Worm (Caenorhabditis elegans) whole organism, L4 larva: Measurements from ENCODE around the gene Y38H8A.7.

Experiments used
- D1046.2 ChIP-seq: fragments of 200-800 bp; sonication (Bioruptor generic); IDR thresholded peaks from 2 replicates; pipeline ENCODE4 v1.3.6; 2022; ENCODE audit warnings: missing genetic modification characterization, missing compliant biosample characterization
- F10B5.3 ChIP-seq: sonication (generic microtip); optimal IDR thresholded peaks from 2 replicates; lab custom pipeline; 2016; ENCODE audit warnings: mild to moderate bottlenecking, missing genetic modification characterization, missing compliant biosample characterization
- F26F4.8 ChIP-seq: fragments of 200-800 bp; sonication (Bioruptor generic); conservative IDR thresholded peaks from 2 replicates; pipeline ENCODE4 v1.3.6; 2022; ENCODE audit warnings: missing genetic modification characterization, missing compliant biosample characterization
- T20F7.1 ChIP-seq: fragments of 200-800 bp; sonication (Bioruptor generic); optimal IDR thresholded peaks from 2 replicates; lab custom pipeline; 2018; ENCODE audit warnings: mild to moderate bottlenecking, missing genetic modification characterization, missing compliant biosample characterization
- T26A8.4 ChIP-seq: fragments of 200-800 bp; sonication (Bioruptor generic); IDR thresholded peaks from 2 replicates; pipeline ENCODE4 v1.3.6; 2022; ENCODE audit warnings: missing genetic modification characterization, missing compliant biosample characterization
- Y5F2A.4 ChIP-seq: fragments of 200-800 bp; sonication (Bioruptor generic); optimal IDR thresholded peaks from 2 replicates; lab custom pipeline; 2018; ENCODE audit warnings: mild to moderate bottlenecking, missing genetic modification characterization, missing compliant biosample characterization
- Y75B8A.6 ChIP-seq: fragments of 200-800 bp; sonication (Bioruptor generic); IDR thresholded peaks from 2 replicates; pipeline ENCODE4 v1.3.6; 2022; ENCODE audit warnings: missing genetic modification reagents, missing genetic modification characterization, missing compliant biosample characterization
- ama-1 ChIP-seq: fragments of 150-350 bp; optimal IDR thresholded peaks from 2 replicates; lab custom pipeline; 2014; ENCODE audit warnings: inconsistent platforms, mixed read lengths
- cey-2 ChIP-seq: sonication (generic microtip); optimal IDR thresholded peaks from 3 replicates; lab custom pipeline; 2017; ENCODE audit warnings: missing genetic modification characterization, mild to moderate bottlenecking, missing compliant biosample characterization, antibody characterized with exemption, borderline replicate concordance; ENCODE audit not compliant: insufficient read depth
- daf-16 ChIP-seq, 3 experiments: sonication (generic microtip); optimal IDR thresholded peaks; 2 replicates each; lab custom pipeline; 2016 to 2017; ENCODE audit warnings: missing genetic modification characterization in 3 of 3, missing genetic modification reagents in 3 of 3, mild to moderate bottlenecking in 2 of 3, missing compliant biosample characterization in 2 of 3, missing biosample characterization in 1 of 3, moderate library complexity in 1 of 3
- dpl-1 ChIP-seq: fragments of 150-350 bp; optimal IDR thresholded peaks from 2 replicates; lab custom pipeline; 2014; ENCODE audit warnings: missing biosample characterization, missing genetic modification reagents, missing genetic modification characterization
- dve-1 ChIP-seq: sonication (generic microtip); optimal IDR thresholded peaks from 2 replicates; lab custom pipeline; 2017; ENCODE audit warnings: antibody characterized with exemption, mild to moderate bottlenecking, missing genetic modification characterization, missing compliant biosample characterization; ENCODE audit not compliant: insufficient read depth
- egl-43 ChIP-seq: fragments of 200-800 bp; sonication (Bioruptor generic); IDR thresholded peaks from 2 replicates; pipeline ENCODE4 v1.3.6; 2022; ENCODE audit warnings: missing genetic modification reagents, missing genetic modification characterization, missing compliant biosample characterization
- fos-1 ChIP-seq: fragments of 150-350 bp; optimal IDR thresholded peaks from 2 replicates; lab custom pipeline; 2014; ENCODE audit warnings: missing biosample characterization, missing genetic modification characterization
- hlh-30 ChIP-seq: sonication (generic microtip); optimal IDR thresholded peaks from 2 replicates; lab custom pipeline; 2017; ENCODE audit warnings: antibody characterized with exemption, mild to moderate bottlenecking, missing genetic modification characterization, missing compliant biosample characterization; ENCODE audit not compliant: insufficient read depth
- hmg-1.1 ChIP-seq: fragments of 200-800 bp; sonication (Bioruptor generic); IDR thresholded peaks from 2 replicates; pipeline ENCODE4 v1.3.6; 2022; ENCODE audit warnings: missing genetic modification reagents, missing genetic modification characterization, missing compliant biosample characterization
- lin-1 ChIP-seq: fragments of 200-800 bp; sonication (Bioruptor generic); IDR thresholded peaks from 2 replicates; pipeline ENCODE4 v1.3.6; 2022; ENCODE audit warnings: missing genetic modification reagents, missing genetic modification characterization, missing compliant biosample characterization
- lin-38 ChIP-seq: fragments of 200-800 bp; sonication (Bioruptor generic); IDR thresholded peaks from 2 replicates; pipeline ENCODE4 v1.3.6; 2022; ENCODE audit warnings: missing genetic modification reagents, missing genetic modification characterization, missing compliant biosample characterization
- lin-39 ChIP-seq: fragments of 150-350 bp; optimal IDR thresholded peaks from 2 replicates; lab custom pipeline; 2014; ENCODE audit warnings: missing biosample characterization, missing genetic modification reagents, missing genetic modification characterization
- lsy-2 ChIP-seq, 2 experiments: fragments of 150-350 bp in 1 of 2; sonication (generic microtip) in 1 of 2; optimal IDR thresholded peaks; 2 replicates each; lab custom pipeline; 2014 to 2017; ENCODE audit warnings: missing biosample characterization in 2 of 2, missing genetic modification characterization in 2 of 2
- madf-9 ChIP-seq: fragments of 200-800 bp; sonication (Bioruptor generic); conservative IDR thresholded peaks from 2 replicates; pipeline ENCODE4 v1.3.6; 2022; ENCODE audit warnings: missing genetic modification reagents, missing genetic modification characterization, missing compliant biosample characterization
- mdl-1 ChIP-seq, 2 experiments: fragments of 150-350 bp in 1 of 2; sonication (generic microtip) in 1 of 2; optimal IDR thresholded peaks; 2 replicates each; lab custom pipeline; 2014 to 2017; ENCODE audit warnings: missing biosample characterization in 2 of 2, missing genetic modification characterization in 2 of 2
- mep-1 ChIP-seq: fragments of 150-350 bp; sonication (generic microtip); optimal IDR thresholded peaks from 3 replicates; lab custom pipeline; 2014; ENCODE audit warnings: missing biosample characterization, missing genetic modification characterization
- mes-2 ChIP-seq: sonication (generic microtip); optimal IDR thresholded peaks from 2 replicates; lab custom pipeline; 2016; ENCODE audit warnings: missing genotype, mild to moderate bottlenecking, missing genetic modification characterization, missing compliant biosample characterization; ENCODE audit not compliant: poor library complexity, severe bottlenecking
- mxl-3 ChIP-seq: fragments of 200-800 bp; sonication (Bioruptor generic); optimal IDR thresholded peaks from 2 replicates; lab custom pipeline; 2018; ENCODE audit warnings: mild to moderate bottlenecking, missing genetic modification characterization, missing compliant biosample characterization
- nhr-41 ChIP-seq: fragments of 200-800 bp; sonication (Bioruptor generic); IDR thresholded peaks from 2 replicates; pipeline ENCODE4 v1.3.6; 2022; ENCODE audit warnings: missing genetic modification reagents, missing genetic modification characterization, missing compliant biosample characterization
- set-16 ChIP-seq: fragments of 200-800 bp; sonication (Bioruptor generic); IDR thresholded peaks from 2 replicates; pipeline ENCODE4 v1.3.6; 2022; ENCODE audit warnings: missing genetic modification reagents, missing genetic modification characterization, missing compliant biosample characterization
- spr-3 ChIP-seq: fragments of 200-800 bp; sonication (Bioruptor generic); optimal IDR thresholded peaks from 2 replicates; lab custom pipeline; 2018; ENCODE audit warnings: mild to moderate bottlenecking, missing genetic modification characterization, missing compliant biosample characterization
- unc-62 ChIP-seq, 3 experiments: fragments of 150-350 bp in 1 of 3; sonication (generic microtip); optimal IDR thresholded peaks in 2 of 3; peaks in 1 of 3; 1 replicate in 1 of 3; 2 replicates in 2 of 3; lab custom pipeline; 2014 to 2017; ENCODE audit warnings: missing biosample characterization in 3 of 3, missing genetic modification characterization in 3 of 3, missing genetic modification reagents in 3 of 3, missing genotype in 1 of 3
- vab-7 ChIP-seq: fragments of 200-800 bp; sonication (Bioruptor generic); IDR thresholded peaks from 2 replicates; pipeline ENCODE4 v1.3.6; 2022; ENCODE audit warnings: missing genetic modification reagents, missing genetic modification characterization, missing compliant biosample characterization
- zag-1 ChIP-seq: fragments of 150-350 bp; optimal IDR thresholded peaks from 2 replicates; lab custom pipeline; 2014; ENCODE audit warnings: missing biosample characterization, missing genetic modification characterization
- ztf-11 ChIP-seq: fragments of 150-350 bp; optimal IDR thresholded peaks from 2 replicates; lab custom pipeline; 2014; ENCODE audit warnings: missing biosample characterization, missing genetic modification characterization

Y38H8A.7 gene

DNA sequence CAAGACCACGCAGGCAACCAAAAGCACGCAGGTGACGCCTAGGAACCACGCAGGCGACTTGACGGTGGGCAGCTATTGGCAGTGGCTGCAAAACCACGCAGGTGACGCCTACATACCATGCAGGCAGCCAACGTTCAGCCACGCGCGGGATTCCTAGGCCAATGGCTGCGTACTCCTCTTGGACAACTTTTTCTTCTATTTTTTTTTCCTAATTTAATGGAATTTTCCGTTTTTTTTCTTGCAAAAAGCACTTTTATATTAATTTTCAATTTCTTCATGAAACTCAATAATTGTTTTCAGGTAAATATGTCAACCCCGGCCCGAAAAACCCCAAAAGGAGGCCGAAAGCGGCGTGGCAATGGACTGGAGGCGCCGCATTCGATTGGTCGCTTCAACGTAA, at the start of gene Y38H8A.7:
Gene Y38H8A.7 (plus strand): TSS at position 301 of the 400 bp plus-strand sequence.
- TF ChIP-seq egl-43 (GFP tag; lab: Robert Waterston, UW), result 0 out of 2 replicates have a peak, but pooled peaks have one; percentile 25
- peak; percentile 56 for TF ChIP-seq set-16 (GFP tag; lab: Robert Waterston, UW)
- TF ChIP-seq D1046.2 (GFP tag; lab: Robert Waterston, UW), result 0 out of 2 replicates have a peak, but pooled peaks have one; percentile 26

ce11 chrIV:13408018-13408417, 47.3 kb upstream of the Y38H8A.7 start, which contains the start of gene Y62E10A.19:
Gene Y62E10A.19 (minus strand): TSS chrIV:13408306.
- TF ChIP-seq lin-39 (no peak), madf-9 (GFP tag; lab: Robert Waterston, UW) (no peak), unc-62 (GFP tag; optimal IDR thresholded peaks at IDR 0.05 in 1 of 2; lab: Kevin White, UChicago) (peak in 1 of 2 experiments; percentile 69), unc-62 (tag; optimal IDR thresholded peaks at IDR 0.05; lab: Kevin White, UChicago) (no peak)

- TF ChIP-seq madf-9 (GFP tag; lab: Robert Waterston, UW) (no peak), mes-2 (peak; percentile 33), mep-1 (tag; lab: Kevin White, UChicago) (peak; percentile 4), mxl-3 (GFP tag; lab: Kevin White, UChicago) (peak; percentile 71), lin-38 (GFP tag; lab: Robert Waterston, UW) (no peak), hlh-30 (tag; lab: Kevin White, UChicago) (peak; percentile 91), unc-62 (GFP tag; optimal IDR thresholded peaks at IDR 0.05 in 1 of 2; lab: Kevin White, UChicago) (no peak), unc-62 (tag; optimal IDR thresholded peaks at IDR 0.05; lab: Kevin White, UChicago) (no peak), T26A8.4 (GFP tag; lab: Robert Waterston, UW) (no peak), F10B5.3 (no peak), dve-1 (tag; lab: Kevin White, UChicago) (peak; percentile 25), lsy-2 (tag; optimal IDR thresholded peaks at IDR 0.05; lab: Kevin White, UChicago) (peak in 1 of 2 experiments; percentile 28), spr-3 (GFP tag; lab: Kevin White, UChicago) (no peak), hmg-1.1 (peak; percentile 47; the same call in 1 of the 2 replicates), mdl-1 (tag; optimal IDR thresholded peaks at IDR 0.05; lab: Kevin White, UChicago) (peak in 1 of 2 experiments; percentile 13), daf-16 (GFP tag; optimal IDR thresholded peaks at IDR 0.05; lab: Kevin White, UChicago) (no peak), daf-16 (tag; optimal IDR thresholded peaks at IDR 0.05; lab: Kevin White, UChicago) (peak; percentile 50)
These were observed 42.4 kb upstream of the Y38H8A.7 start, which contains the start of gene gcl-1 for ce11 chrIV:13412845-13413383. Gene gcl-1 (minus strand): TSS chrIV:13412895.

DNA sequence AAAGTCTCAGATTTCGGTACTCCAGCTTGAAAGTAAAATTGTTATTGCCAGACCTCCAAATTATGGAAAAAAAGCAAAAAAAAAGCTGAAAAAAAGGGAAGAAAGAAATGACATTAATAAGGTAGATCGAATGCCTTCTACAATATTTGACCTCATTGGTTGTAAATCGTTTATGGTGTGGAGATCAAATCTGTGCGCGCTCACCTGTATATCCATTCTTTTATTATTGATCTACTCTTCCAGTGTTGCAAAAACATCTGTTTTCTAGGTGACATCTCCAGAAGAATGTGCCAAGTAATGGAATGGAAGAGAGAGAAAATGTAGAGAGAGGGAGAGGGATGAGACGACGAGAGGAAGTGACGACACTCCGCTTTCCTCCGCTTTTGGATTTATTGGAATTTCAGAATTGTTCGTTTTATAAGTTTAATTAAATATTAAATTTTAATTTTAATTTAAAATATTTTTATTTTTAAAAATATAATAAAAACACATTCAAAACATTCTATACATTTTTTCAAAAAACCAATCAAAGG, 39.5 kb upstream of the Y38H8A.7 start, which contains the start of the genes pik-1 and aptf-2:
Gene pik-1 (plus strand): TSS at position 303 of the 533 bp plus-strand sequence.
Gene aptf-2 (minus strand): TSS at position 313 of the 533 bp plus-strand sequence.
- peak in 1 of 2 experiments; percentile 17 for TF ChIP-seq lsy-2 (tag; optimal IDR thresholded peaks at IDR 0.05; lab: Kevin White, UChicago)
- TF ChIP-seq T20F7.1, result peak; percentile 61
- TF ChIP-seq spr-3 (GFP tag; lab: Kevin White, UChicago), result no peak
- peak; percentile 12 for TF ChIP-seq dpl-1 (GFP tag; lab: Kevin White, UChicago)
- TF ChIP-seq, all 104 proteins: peak for 3

ce11 chrIV:13422200-13422599, 33.1 kb upstream of the Y38H8A.7 start, which contains the start of gene nol-9:
Gene nol-9 (plus strand): TSS chrIV:13422500.
- TF ChIP-seq zag-1 (tag; lab: Kevin White, UChicago), result no peak
- TF ChIP-seq Y75B8A.6 (GFP tag; lab: Robert Waterston, UW), result no peak
- no peak for TF ChIP-seq ztf-11 (tag; lab: Kevin White, UChicago)
- no peak for TF ChIP-seq nhr-41 (GFP tag; lab: Robert Waterston, UW)
- TF ChIP-seq lin-1 (GFP tag; lab: Robert Waterston, UW), result no peak
- TF ChIP-seq ama-1 (lab: Kevin White, UChicago), result no peak
- no peak for TF ChIP-seq fos-1 (tag; lab: Kevin White, UChicago)
- no peak for TF ChIP-seq T26A8.4 (GFP tag; lab: Robert Waterston, UW)
- TF ChIP-seq hlh-30 (tag; lab: Kevin White, UChicago), result no peak
- TF ChIP-seq egl-43 (GFP tag; lab: Robert Waterston, UW), result no peak
- no peak for TF ChIP-seq Y5F2A.4 (GFP tag; lab: Kevin White, UChicago)
- no peak for TF ChIP-seq vab-7 (GFP tag; lab: Robert Waterston, UW)
- TF ChIP-seq cey-2 (tag; lab: Kevin White, UChicago), result no peak
- TF ChIP-seq F26F4.8 (GFP tag; lab: Robert Waterston, UW), result no peak
